Fruit fly (Drosophila melanogaster) whole organism, prepupa: ENCODE results near the gene CG6118.

Experiments used
- CG34406 ChIP-seq: fragments of 200-800 bp; sonication (Bioruptor generic); optimal IDR thresholded peaks from 3 replicates; lab custom pipeline; 2016; ENCODE audit warnings: missing biosample characterization, missing genetic modification characterization
- CG8319 ChIP-seq: fragments of 200-800 bp; sonication (Bioruptor generic); optimal IDR thresholded peaks from 3 replicates; lab custom pipeline; 2016; ENCODE audit warnings: missing biosample characterization, missing genetic modification characterization
- CG8632 ChIP-seq: fragments of 200-800 bp; sonication (Bioruptor generic); optimal IDR thresholded peaks from 3 replicates; lab custom pipeline; 2016; ENCODE audit warnings: missing biosample characterization, missing genetic modification characterization
- Eip75B ChIP-seq: fragments of 200-800 bp; sonication (Bioruptor generic); optimal IDR thresholded peaks from 3 replicates; lab custom pipeline; 2016; ENCODE audit warnings: missing biosample characterization, missing genetic modification characterization
- Ets21C ChIP-seq: fragments of 200-800 bp; sonication (Bioruptor generic); optimal IDR thresholded peaks from 3 replicates; lab custom pipeline; 2016; ENCODE audit warnings: missing biosample characterization, missing genetic modification characterization
- Hr38 ChIP-seq: sonication (Bioruptor generic); optimal IDR thresholded peaks from 2 replicates; lab custom pipeline; 2016; ENCODE audit warnings: missing biosample characterization, missing genetic modification characterization
- Lpt ChIP-seq: fragments of 200-800 bp; sonication (Bioruptor generic); optimal IDR thresholded peaks from 3 replicates; lab custom pipeline; 2016; ENCODE audit warnings: missing biosample characterization, missing genetic modification characterization
- Smox ChIP-seq: fragments of 200-800 bp; sonication (Bioruptor generic); optimal IDR thresholded peaks from 3 replicates; lab custom pipeline; 2016; ENCODE audit warnings: missing biosample characterization, missing genetic modification characterization
- Sox102F ChIP-seq: fragments of 200-800 bp; sonication (Bioruptor generic); optimal IDR thresholded peaks from 2 replicates; lab custom pipeline; 2016; ENCODE audit warnings: missing biosample characterization, mild to moderate bottlenecking, missing genetic modification characterization
- Sox14 ChIP-seq: fragments of 200-800 bp; sonication (Bioruptor generic); optimal IDR thresholded peaks from 3 replicates; lab custom pipeline; 2016; ENCODE audit warnings: missing biosample characterization, missing genetic modification characterization
- achi ChIP-seq: fragments of 200-800 bp; sonication (Bioruptor generic); optimal IDR thresholded peaks from 3 replicates; lab custom pipeline; 2016; ENCODE audit warnings: missing biosample characterization, missing genetic modification characterization
- lz ChIP-seq: fragments of 200-800 bp; sonication (Bioruptor generic); optimal IDR thresholded peaks from 3 replicates; lab custom pipeline; 2016; ENCODE audit warnings: missing biosample characterization, missing genetic modification characterization
- topi ChIP-seq: fragments of 200-800 bp; sonication (Bioruptor generic); optimal IDR thresholded peaks from 3 replicates; lab custom pipeline; 2016; ENCODE audit warnings: missing biosample characterization, missing genetic modification characterization

CG6118 gene

dm6 chr3R:15371833-15372232 is 62.7 kb downstream of the CG6118 start, which contains the start of the genes Ccm3 and CG6136 (continued):
- TF ChIP-seq Smox (GFP tag; lab: Kevin White, UChicago) (no peak), Sox102F (GFP tag; lab: Kevin White, UChicago) (no peak), Ets21C (GFP tag; lab: Kevin White, UChicago) (no peak), topi (peak; percentile 47), Eip75B (peak; percentile 32), Sox14 (GFP tag; lab: Kevin White, UChicago) (peak; percentile 19), CG34406 (GFP tag; lab: Kevin White, UChicago) (no peak), CG8632 (no peak), achi (GFP tag; lab: Kevin White, UChicago) (peak; percentile 18), lz (peak; percentile 43), CG8319 (GFP tag; lab: Kevin White, UChicago) (no peak), Lpt (no peak), Hr38 (no peak)
